Worm (Caenorhabditis elegans) whole organism, L3 larva: ENCODE measurements around the gene Y82E9BL.12.

ENCODE experiments used
- eor-1 ChIP-seq, 2 experiments: fragments of 150-350 bp; optimal IDR thresholded peaks; 2 replicates each; lab custom pipeline; 2014 to 2018; ENCODE audit warnings: missing biosample characterization in 2 of 2, missing genetic modification characterization in 2 of 2
- unc-39 ChIP-seq: sonication (generic microtip); optimal IDR thresholded peaks from 4 replicates; lab custom pipeline; 2017; ENCODE audit warnings: missing biosample characterization, missing genetic modification characterization

DNA sequence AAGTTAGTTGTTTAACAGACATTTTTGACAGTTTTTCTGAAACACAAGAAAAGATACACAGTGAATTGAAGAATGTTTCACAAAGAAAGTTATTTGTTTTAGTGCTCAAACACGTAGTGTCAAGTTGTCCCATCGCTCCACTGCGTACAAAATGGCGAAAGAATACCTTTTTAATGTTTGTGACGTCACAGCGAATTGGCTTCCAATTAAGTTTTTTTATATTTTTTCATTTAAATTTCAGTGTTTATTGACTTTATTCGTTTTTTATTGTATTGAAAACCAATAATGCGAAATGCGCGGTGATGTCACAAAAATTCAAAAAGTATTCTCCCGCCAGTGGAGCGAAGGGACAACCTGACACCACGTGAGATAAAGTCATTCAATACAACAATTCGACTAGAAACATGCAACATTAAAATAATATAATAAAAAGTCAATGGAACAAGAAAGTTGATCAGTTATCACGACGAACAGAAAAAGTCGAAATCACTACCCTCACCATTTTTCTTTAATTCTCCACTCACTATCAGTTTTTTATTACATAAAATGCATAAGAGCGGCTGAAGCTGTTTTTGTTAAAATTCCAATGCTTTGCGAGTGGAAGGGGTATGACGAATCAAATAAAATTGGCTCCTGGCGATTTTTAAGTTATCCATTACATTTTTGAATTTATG, 35.2 kb upstream of the Y82E9BL.12 start, which contains the start of gene fbxa-29:
- no peak for TF ChIP-seq eor-1 (tag; optimal IDR thresholded peaks at IDR 0.05; lab: Kevin White, UChicago)
- no peak for TF ChIP-seq unc-39
